Worm (Caenorhabditis elegans) whole organism, young adult: ENCODE measurements around the gene sru-1.

Source experiments
- B0019.2 ChIP-seq: fragments of 200-800 bp; sonication (Bioruptor generic); conservative IDR thresholded peaks from 2 replicates; pipeline ENCODE4 v1.3.6; 2022; ENCODE audit warnings: missing genetic modification reagents, missing genetic modification characterization, missing compliant biosample characterization
- B0035.1 ChIP-seq: sonication (generic microtip); optimal IDR thresholded peaks from 2 replicates; lab custom pipeline; 2016; ENCODE audit warnings: missing genetic modification characterization, mild to moderate bottlenecking, missing compliant biosample characterization, missing genotype, missing genetic modification reagents
- C17E4.6 ChIP-seq: fragments of 200-800 bp; sonication (Bioruptor generic); IDR thresholded peaks from 2 replicates; pipeline ENCODE4 v1.3.6; 2022; ENCODE audit warnings: missing genetic modification reagents, missing genetic modification characterization, missing compliant biosample characterization
- D2030.7 ChIP-seq: fragments of 200-800 bp; sonication (Bioruptor generic); IDR thresholded peaks from 2 replicates; pipeline ENCODE4 v1.3.6; 2022; ENCODE audit warnings: missing genetic modification reagents, missing genetic modification characterization, missing compliant biosample characterization
- F22D6.2 ChIP-seq: sonication (generic microtip); optimal IDR thresholded peaks from 2 replicates; lab custom pipeline; 2016; ENCODE audit warnings: mild to moderate bottlenecking, missing genetic modification characterization, missing compliant biosample characterization
- F23B12.7 ChIP-seq: sonication (generic microtip); optimal IDR thresholded peaks from 2 replicates; lab custom pipeline; 2017; ENCODE audit warnings: missing genetic modification characterization, mild to moderate bottlenecking, missing compliant biosample characterization, antibody characterized with exemption, moderate library complexity; ENCODE audit not compliant: insufficient read depth
- F37B4.10 ChIP-seq: fragments of 200-800 bp; sonication (Bioruptor generic); IDR thresholded peaks from 2 replicates; pipeline ENCODE4 v1.3.6; 2022; ENCODE audit warnings: missing genetic modification characterization, missing compliant biosample characterization
- F52B5.7 ChIP-seq: sonication (generic microtip); optimal IDR thresholded peaks from 2 replicates; lab custom pipeline; 2016; ENCODE audit warnings: mild to moderate bottlenecking, missing genetic modification characterization, missing compliant biosample characterization
- F55B11.4 ChIP-seq: sonication (generic microtip); optimal IDR thresholded peaks from 2 replicates; lab custom pipeline; 2016; ENCODE audit warnings: missing compliant biosample characterization, missing genetic modification characterization, borderline replicate concordance; ENCODE audit not compliant: insufficient read depth
- F57A8.1 ChIP-seq: fragments of 200-800 bp; sonication (Bioruptor generic); optimal IDR thresholded peaks from 2 replicates; lab custom pipeline; 2018; ENCODE audit warnings: mild to moderate bottlenecking, missing genetic modification characterization, moderate library complexity, missing compliant biosample characterization
- T26A5.8 ChIP-seq: sonication (generic microtip); optimal IDR thresholded peaks from 2 replicates; lab custom pipeline; 2016; ENCODE audit warnings: missing genetic modification characterization, missing compliant biosample characterization
- Y53F4B.3 ChIP-seq: fragments of 200-800 bp; sonication (Bioruptor generic); IDR thresholded peaks from 2 replicates; pipeline ENCODE4 v1.3.6; 2022; ENCODE audit warnings: missing genetic modification reagents, missing genetic modification characterization, missing compliant biosample characterization
- ama-1 ChIP-seq, 3 experiments: fragments of 150-350 bp in 1 of 3; sonication (generic microtip) in 2 of 3; optimal IDR thresholded peaks; 2 replicates each; lab custom pipeline; 2014 to 2018; ENCODE audit warnings: missing biosample characterization in 2 of 3, missing genetic modification characterization in 2 of 3, missing genetic modification reagents in 2 of 3
- aptf-2 ChIP-seq: fragments of 200-800 bp; sonication (Bioruptor generic); conservative IDR thresholded peaks from 2 replicates; pipeline ENCODE4 v1.3.6; 2022; ENCODE audit warnings: missing genetic modification reagents, missing genetic modification characterization, missing compliant biosample characterization
- atf-7 ChIP-seq: sonication (generic microtip); optimal IDR thresholded peaks from 2 replicates; lab custom pipeline; 2017; ENCODE audit warnings: mild to moderate bottlenecking, missing genetic modification characterization, missing compliant biosample characterization
- athp-1 ChIP-seq: sonication (generic microtip); optimal IDR thresholded peaks from 2 replicates; lab custom pipeline; 2017; ENCODE audit warnings: mild to moderate bottlenecking, missing genetic modification characterization, missing compliant biosample characterization
- attf-3 ChIP-seq: fragments of 200-800 bp; sonication (Bioruptor generic); conservative IDR thresholded peaks from 2 replicates; pipeline ENCODE4 v1.3.6; 2022; ENCODE audit warnings: missing genetic modification reagents, missing genetic modification characterization, missing compliant biosample characterization
- cebp-1 ChIP-seq, 2 experiments: fragments of 200-800 bp in 1 of 2; sonication (Bioruptor generic) in 1 of 2; sonication (generic microtip) in 1 of 2; IDR thresholded peaks in 1 of 2; optimal IDR thresholded peaks in 1 of 2; 2 replicates each; pipeline versions ENCODE4 v1.3.6 to Lab custom; 2017 to 2022; ENCODE audit warnings: missing compliant biosample characterization in 2 of 2, missing genetic modification characterization in 2 of 2, mild to moderate bottlenecking in 1 of 2, missing genetic modification reagents in 1 of 2, moderate library complexity in 1 of 2
- ceh-100 ChIP-seq: fragments of 200-800 bp; sonication (Bioruptor generic); IDR thresholded peaks from 2 replicates; pipeline ENCODE4 v1.3.6; 2022; ENCODE audit warnings: missing genetic modification reagents, missing genetic modification characterization, missing compliant biosample characterization
- ceh-58 ChIP-seq: fragments of 200-800 bp; sonication (Bioruptor generic); IDR thresholded peaks from 2 replicates; pipeline ENCODE4 v1.3.6; 2022; ENCODE audit warnings: missing genetic modification characterization, missing compliant biosample characterization
- ceh-79 ChIP-seq: sonication (generic microtip); optimal IDR thresholded peaks from 2 replicates; lab custom pipeline; 2017; ENCODE audit warnings: mild to moderate bottlenecking, missing genetic modification characterization, missing compliant biosample characterization
- chd-7 ChIP-seq: sonication (generic microtip); optimal IDR thresholded peaks from 2 replicates; lab custom pipeline; 2016; ENCODE audit warnings: mild to moderate bottlenecking, missing genetic modification characterization, moderate library complexity, missing compliant biosample characterization
- dpff-1 ChIP-seq: sonication (generic microtip); optimal IDR thresholded peaks from 2 replicates; lab custom pipeline; 2017; ENCODE audit warnings: mild to moderate bottlenecking, missing genetic modification characterization, missing compliant biosample characterization
- egl-44 ChIP-seq: fragments of 200-800 bp; sonication (Bioruptor generic); IDR thresholded peaks from 2 replicates; pipeline ENCODE4 v1.3.6; 2022; ENCODE audit warnings: missing genetic modification reagents, missing genetic modification characterization, missing compliant biosample characterization
- fkh-3 ChIP-seq: sonication (generic microtip); optimal IDR thresholded peaks from 2 replicates; lab custom pipeline; 2016; ENCODE audit warnings: mild to moderate bottlenecking, missing genetic modification characterization, missing compliant biosample characterization
- gei-17 ChIP-seq: fragments of 200-800 bp; sonication (Bioruptor generic); optimal IDR thresholded peaks from 2 replicates; lab custom pipeline; 2018; ENCODE audit warnings: mild to moderate bottlenecking, missing genetic modification characterization, missing compliant biosample characterization
- hlh-12 ChIP-seq: sonication (generic microtip); optimal IDR thresholded peaks from 2 replicates; lab custom pipeline; 2016; ENCODE audit warnings: missing genetic modification characterization, missing compliant biosample characterization
- hmg-20 ChIP-seq: fragments of 200-800 bp; sonication (Bioruptor generic); IDR thresholded peaks from 2 replicates; pipeline ENCODE4 v1.3.6; 2022; ENCODE audit warnings: missing genetic modification reagents, missing genetic modification characterization, missing compliant biosample characterization
- hrde-1 ChIP-seq: sonication (generic microtip); optimal IDR thresholded peaks from 2 replicates; lab custom pipeline; 2016; ENCODE audit warnings: missing genetic modification characterization, mild to moderate bottlenecking, missing compliant biosample characterization, moderate library complexity, missing genotype, missing genetic modification reagents, borderline replicate concordance
- lin-40 ChIP-seq: sonication (generic microtip); optimal IDR thresholded peaks from 2 replicates; lab custom pipeline; 2016; ENCODE audit warnings: missing genetic modification characterization, mild to moderate bottlenecking, missing compliant biosample characterization, missing genotype, missing genetic modification reagents
- madf-3 ChIP-seq: fragments of 200-800 bp; sonication (Bioruptor generic); IDR thresholded peaks from 2 replicates; pipeline ENCODE4 v1.3.6; 2022; ENCODE audit warnings: missing genetic modification reagents, missing genetic modification characterization, missing compliant biosample characterization
- madf-6 ChIP-seq: fragments of 200-800 bp; sonication (Bioruptor generic); IDR thresholded peaks from 2 replicates; pipeline ENCODE4 v1.3.6; 2022; ENCODE audit warnings: missing genetic modification reagents, missing genetic modification characterization, missing compliant biosample characterization
- madf-8 ChIP-seq: fragments of 200-800 bp; sonication (Bioruptor generic); conservative IDR thresholded peaks from 2 replicates; pipeline ENCODE4 v1.3.6; 2022; ENCODE audit warnings: missing genetic modification reagents, missing genetic modification characterization, missing compliant biosample characterization
- mes-4 ChIP-seq: sonication (generic microtip); optimal IDR thresholded peaks from 2 replicates; lab custom pipeline; 2016; ENCODE audit warnings: missing genotype, missing genetic modification characterization, missing compliant biosample characterization
- nfya-1 ChIP-seq: sonication (generic microtip); optimal IDR thresholded peaks from 2 replicates; lab custom pipeline; 2017; ENCODE audit warnings: antibody characterized with exemption, missing compliant biosample characterization, missing genetic modification characterization, borderline replicate concordance; ENCODE audit not compliant: insufficient read depth
- nfya-2 ChIP-seq: fragments of 200-800 bp; sonication (Bioruptor generic); IDR thresholded peaks from 2 replicates; pipeline ENCODE4 v1.3.6; 2022; ENCODE audit warnings: missing genetic modification reagents, missing genetic modification characterization, missing compliant biosample characterization
- nhr-80 ChIP-seq: sonication (generic microtip); optimal IDR thresholded peaks from 2 replicates; lab custom pipeline; 2016; ENCODE audit warnings: missing genetic modification characterization, missing compliant biosample characterization
- sdz-38 ChIP-seq: sonication (generic microtip); optimal IDR thresholded peaks from 2 replicates; lab custom pipeline; 2016; ENCODE audit warnings: missing genotype, missing genetic modification characterization, missing compliant biosample characterization
- sea-2 ChIP-seq: fragments of 200-800 bp; sonication (Bioruptor generic); IDR thresholded peaks from 2 replicates; pipeline ENCODE4 v1.3.6; 2022; ENCODE audit warnings: missing genetic modification characterization, missing compliant biosample characterization
- snpc-1.1 ChIP-seq: sonication (generic microtip); optimal IDR thresholded peaks from 2 replicates; lab custom pipeline; 2017; ENCODE audit warnings: missing genetic modification characterization, mild to moderate bottlenecking, missing compliant biosample characterization, antibody characterized with exemption, moderate library complexity, missing genotype, missing genetic modification reagents; ENCODE audit not compliant: insufficient read depth
- snpc-1.3 ChIP-seq: sonication (generic microtip); optimal IDR thresholded peaks from 2 replicates; lab custom pipeline; 2017; ENCODE audit warnings: missing genetic modification characterization, mild to moderate bottlenecking, missing compliant biosample characterization, antibody characterized with exemption, moderate library complexity, missing genotype, missing genetic modification reagents; ENCODE audit not compliant: insufficient read depth
- ztf-18 ChIP-seq: sonication (generic microtip); optimal IDR thresholded peaks from 2 replicates; lab custom pipeline; 2016; ENCODE audit warnings: missing genotype, mild to moderate bottlenecking, missing genetic modification characterization, missing compliant biosample characterization
- ztf-25 ChIP-seq: fragments of 200-800 bp; sonication (Bioruptor generic); IDR thresholded peaks from 2 replicates; pipeline ENCODE4 v1.3.6; 2022; ENCODE audit warnings: missing genetic modification reagents, missing genetic modification characterization, missing compliant biosample characterization
- ztf-26 ChIP-seq: sonication (generic microtip); optimal IDR thresholded peaks from 2 replicates; lab custom pipeline; 2017; ENCODE audit warnings: missing genetic modification characterization, missing compliant biosample characterization
- ztf-6 ChIP-seq: fragments of 200-800 bp; sonication (Bioruptor generic); IDR thresholded peaks from 2 replicates; pipeline ENCODE4 v1.3.6; 2022; ENCODE audit warnings: missing genetic modification reagents, missing genetic modification characterization, missing compliant biosample characterization

sru-1 gene

DNA sequence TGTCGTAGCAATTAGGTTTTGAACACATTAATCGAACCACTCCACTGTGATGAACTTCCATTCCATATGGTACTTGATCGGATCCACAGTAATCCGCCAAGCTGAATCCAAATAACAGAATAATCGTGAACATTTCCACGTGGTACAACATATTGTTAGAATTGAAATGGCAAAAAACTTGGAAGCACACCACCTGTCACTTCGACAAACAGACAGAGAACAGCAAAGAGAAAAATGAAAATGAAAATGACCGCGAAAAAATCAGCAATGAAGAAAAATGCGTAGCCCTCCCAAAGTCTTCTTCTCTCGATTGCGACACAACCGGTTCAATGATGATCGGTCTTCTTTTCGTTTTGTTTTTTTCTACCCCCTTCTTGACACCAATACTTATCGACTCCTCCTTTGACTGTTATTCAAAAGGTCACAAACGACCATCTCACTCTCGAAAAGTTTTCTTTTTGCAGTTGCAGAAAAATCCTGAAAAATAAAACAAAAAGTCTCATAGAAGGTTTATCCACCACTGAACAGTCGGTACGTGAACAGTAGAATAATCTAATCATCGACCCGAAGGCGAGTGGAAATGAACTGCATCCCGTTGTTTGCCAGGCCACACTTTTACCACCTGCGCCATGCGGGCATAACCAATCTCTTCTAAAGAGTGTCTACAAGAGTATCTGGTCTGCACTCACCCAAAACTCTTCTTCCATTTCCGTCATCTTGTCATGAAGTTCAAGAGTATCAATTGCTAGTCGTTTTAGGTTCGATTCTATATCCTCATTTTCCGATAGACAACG is 11.1 kb upstream of the sru-1 start, which contains the start of gene wrt-3 (continued):
- peak; percentile 35; the same call in 1 of the 2 replicates for TF ChIP-seq ztf-6
- TF ChIP-seq T26A5.8 (tag; lab: Kevin White, UChicago), result peak; percentile 93
- TF ChIP-seq athp-1, result no peak
- no peak; the same call in 1 of the 2 replicates for TF ChIP-seq ceh-100 (GFP tag; lab: Robert Waterston, UW)
- TF ChIP-seq ceh-79 (tag; lab: Kevin White, UChicago), result peak; percentile 61
- peak; percentile 68 for TF ChIP-seq B0035.1
- TF ChIP-seq aptf-2 (GFP tag; lab: Robert Waterston, UW), result 0 out of 2 replicates have a peak, but pooled peaks have one; percentile 15
- TF ChIP-seq ztf-25, result no peak; the same call in 1 of the 2 replicates
- TF ChIP-seq D2030.7 (GFP tag; lab: Robert Waterston, UW), result peak; percentile 73
- no peak for TF ChIP-seq madf-6 (GFP tag; lab: Robert Waterston, UW)
- peak; percentile 79 for TF ChIP-seq snpc-1.1 (tag; lab: Kevin White, UChicago)
- TF ChIP-seq F52B5.7 (tag; lab: Kevin White, UChicago), result peak; percentile 95
- TF ChIP-seq hmg-20 (GFP tag; lab: Robert Waterston, UW), result peak; percentile 78; the same call in 1 of the 2 replicates
- TF ChIP-seq cebp-1 (GFP tag; IDR thresholded peaks at IDR 0.05; lab: Robert Waterston, UW), result no peak
- no peak for TF ChIP-seq cebp-1 (tag; optimal IDR thresholded peaks at IDR 0.05; lab: Kevin White, UChicago)
- TF ChIP-seq F22D6.2 (tag; lab: Kevin White, UChicago), result peak; percentile 22
- TF ChIP-seq C17E4.6, result 0 out of 2 replicates have a peak, but pooled peaks have one; percentile 14
- TF ChIP-seq nhr-80 (tag; lab: Kevin White, UChicago), result peak; percentile 50
- peak; percentile 88 for TF ChIP-seq hrde-1 (tag; lab: Kevin White, UChicago)
- 0 out of 2 replicates have a peak, but pooled peaks have one; percentile 37 for TF ChIP-seq B0019.2 (GFP tag; lab: Robert Waterston, UW)
- TF ChIP-seq ceh-58, result 0 out of 2 replicates have a peak, but pooled peaks have one; percentile 80
- TF ChIP-seq F37B4.10 (GFP tag; lab: Robert Waterston, UW), result no peak
- TF ChIP-seq egl-44 (GFP tag; lab: Robert Waterston, UW), result no peak; the same call in 1 of the 2 replicates
- 0 out of 2 replicates have a peak, but pooled peaks have one; percentile 52 for TF ChIP-seq attf-3
- TF ChIP-seq fkh-3 (tag; lab: Kevin White, UChicago), result peak; percentile 98
- peak; percentile 13 for TF ChIP-seq sdz-38 (tag; lab: Kevin White, UChicago)
- peak; percentile 66 for TF ChIP-seq atf-7
- TF ChIP-seq nfya-2 (GFP tag; lab: Robert Waterston, UW), result no peak
- no peak for TF ChIP-seq nfya-1 (tag; lab: Kevin White, UChicago)
- TF ChIP-seq dpff-1 (tag; lab: Kevin White, UChicago), result peak; percentile 77
- TF ChIP-seq gei-17 (GFP tag; lab: Kevin White, UChicago), result no peak
- peak; percentile 84 for TF ChIP-seq madf-3 (GFP tag; lab: Robert Waterston, UW)
- no peak for TF ChIP-seq ama-1 (optimal IDR thresholded peaks at IDR 0.05; lab: Kevin White, UChicago)
- peak; percentile 74 to 96 for TF ChIP-seq ama-1 (GFP tag; optimal IDR thresholded peaks at IDR 0.05; lab: Kevin White, UChicago)
- TF ChIP-seq Y53F4B.3, result no peak
- peak; percentile 80 for TF ChIP-seq ztf-26 (tag; lab: Kevin White, UChicago)
- 0 out of 2 replicates have a peak, but pooled peaks have one; percentile 16 for TF ChIP-seq madf-8 (GFP tag; lab: Robert Waterston, UW)
- TF ChIP-seq sea-2, result no peak
- peak; percentile 88 for TF ChIP-seq F57A8.1
- no peak for TF ChIP-seq F55B11.4 (tag; lab: Kevin White, UChicago)
- TF ChIP-seq hlh-12, result peak; percentile 90
- peak; percentile 87 for TF ChIP-seq mes-4 (tag; lab: Kevin White, UChicago)
- TF ChIP-seq F23B12.7 (tag; lab: Kevin White, UChicago), result peak; percentile 53
- TF ChIP-seq ztf-18, result peak; percentile 81
- TF ChIP-seq lin-40, result no peak
- TF ChIP-seq snpc-1.3 (tag; lab: Kevin White, UChicago), result peak; percentile 96
- no peak for TF ChIP-seq chd-7 (tag; lab: Kevin White, UChicago)
